Worm (Caenorhabditis elegans): ENCODE measurements around the gene metl-6.

Gene metl-6

DNA sequence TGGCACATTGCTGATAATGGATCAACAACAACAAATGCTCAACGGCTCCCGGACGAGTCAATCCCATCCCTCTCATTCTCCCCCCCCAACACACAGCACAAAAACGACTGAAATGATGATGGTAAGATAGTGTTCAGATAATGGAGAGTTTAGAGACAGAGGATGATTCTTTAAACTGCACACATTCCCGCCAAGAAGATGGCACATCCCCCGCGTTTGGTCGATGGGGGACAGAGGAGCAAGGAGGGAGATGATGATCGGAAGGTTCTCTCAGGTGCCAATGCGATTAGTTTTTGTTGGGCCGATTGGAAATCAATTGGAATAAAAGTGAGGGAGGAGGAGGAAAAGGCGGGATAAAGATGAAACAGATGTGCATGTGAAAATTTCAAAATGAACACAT lies 5.9 kb upstream of the metl-6 start:
- no peak for TF ChIP-seq daf-12 (tag; optimal IDR thresholded peaks at IDR 0.05)
- TF ChIP-seq egl-5 (tag; optimal IDR thresholded peaks at IDR 0.05) = peak; percentile 67
- no peak for TF ChIP-seq elt-3 (tag; optimal IDR thresholded peaks at IDR 0.05)

DNA sequence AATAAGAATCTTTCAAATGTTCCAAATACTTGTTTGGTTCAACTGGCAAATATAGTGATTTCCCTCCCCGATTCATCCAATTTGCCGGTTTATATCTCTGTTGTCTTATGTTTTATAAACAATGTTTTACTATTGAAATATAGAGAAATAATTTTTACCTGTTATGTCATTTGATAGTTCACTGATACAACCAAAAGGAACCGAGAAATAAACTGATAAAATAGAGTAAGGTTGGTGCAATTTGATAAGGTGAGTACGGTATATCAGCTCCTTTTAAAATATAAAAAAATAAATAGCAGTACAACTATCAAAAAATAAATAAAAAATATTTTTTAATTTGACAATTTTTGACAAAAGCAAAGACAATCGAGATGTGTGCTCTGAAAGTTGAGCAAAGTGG lies 5.3 kb upstream of the metl-6 start:
- TF ChIP-seq ZK546.5 (tag; optimal IDR thresholded peaks at IDR 0.05) = no peak
- no peak for TF ChIP-seq snpc-4 (tag; optimal IDR thresholded peaks at IDR 0.05)
- TF ChIP-seq nhr-77 (tag; optimal IDR thresholded peaks at IDR 0.05) = no peak

DNA sequence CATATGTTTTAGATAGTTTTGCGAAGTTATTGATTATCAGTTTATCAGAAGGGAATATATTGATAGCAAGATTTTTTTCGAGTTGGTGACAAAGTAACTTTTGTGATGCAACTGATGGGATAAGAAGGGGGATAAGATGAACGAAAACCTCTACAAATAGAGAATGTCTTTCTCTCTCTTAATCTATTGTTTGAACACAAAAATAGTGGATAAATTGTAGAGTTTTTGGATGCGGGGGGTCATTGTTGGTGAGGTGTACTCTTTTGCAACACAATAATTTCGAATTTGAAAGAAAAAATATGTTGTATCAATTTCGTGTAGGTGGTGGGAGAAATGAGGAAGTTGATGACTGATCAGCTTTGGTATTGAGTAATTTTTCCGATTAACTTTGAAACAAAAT lies 4.6 kb upstream of the metl-6 start, which contains the start of gene ZK1058.9:
ZK1058.9 (minus strand) TSS at position 101 of the 400 bp plus-strand sequence.
- no peak for TF ChIP-seq ztf-4 (tag; optimal IDR thresholded peaks at IDR 0.05)
- no peak for TF ChIP-seq jun-1 (tag; optimal IDR thresholded peaks at IDR 0.05)
- TF ChIP-seq ceh-9 (tag; optimal IDR thresholded peaks at IDR 0.05) = no peak
- no peak for TF ChIP-seq skn-1 (tag; optimal IDR thresholded peaks at IDR 0.05)
- no peak for TF ChIP-seq fkh-10 (GFP tag; optimal IDR thresholded peaks at IDR 0.05)
- no peak for TF ChIP-seq nhr-11 (tag; optimal IDR thresholded peaks at IDR 0.05)
- TF ChIP-seq ceh-28 (tag; optimal IDR thresholded peaks at IDR 0.05) = no peak
- TF ChIP-seq elt-3 (tag; optimal IDR thresholded peaks at IDR 0.05) = no peak
- no peak for TF ChIP-seq sea-2 (GFP tag; optimal IDR thresholded peaks at IDR 0.05)
- no peak for TF ChIP-seq pqm-1 (tag; optimal IDR thresholded peaks at IDR 0.05)
- no peak for TF ChIP-seq pha-4 (tag; optimal IDR thresholded peaks at IDR 0.05)
- TF ChIP-seq unc-39 (tag; optimal IDR thresholded peaks at IDR 0.05) = no peak
- TF ChIP-seq ZK546.5 (tag; optimal IDR thresholded peaks at IDR 0.05) = no peak
- TF ChIP-seq daf-12 (tag; optimal IDR thresholded peaks at IDR 0.05) = no peak
- TF ChIP-seq nhr-67 (tag; optimal IDR thresholded peaks at IDR 0.05) = no peak
- no peak for TF ChIP-seq nhr-43 (tag; optimal IDR thresholded peaks at IDR 0.05; ENCODE audit: poor library complexity, severe bottlenecking)
- no peak for TF ChIP-seq ceh-16 (tag; optimal IDR thresholded peaks at IDR 0.05)
- no peak for TF ChIP-seq lin-39 (tag; optimal IDR thresholded peaks at IDR 0.05)
- TF ChIP-seq hmg-11 (tag; optimal IDR thresholded peaks at IDR 0.05) = no peak

DNA sequence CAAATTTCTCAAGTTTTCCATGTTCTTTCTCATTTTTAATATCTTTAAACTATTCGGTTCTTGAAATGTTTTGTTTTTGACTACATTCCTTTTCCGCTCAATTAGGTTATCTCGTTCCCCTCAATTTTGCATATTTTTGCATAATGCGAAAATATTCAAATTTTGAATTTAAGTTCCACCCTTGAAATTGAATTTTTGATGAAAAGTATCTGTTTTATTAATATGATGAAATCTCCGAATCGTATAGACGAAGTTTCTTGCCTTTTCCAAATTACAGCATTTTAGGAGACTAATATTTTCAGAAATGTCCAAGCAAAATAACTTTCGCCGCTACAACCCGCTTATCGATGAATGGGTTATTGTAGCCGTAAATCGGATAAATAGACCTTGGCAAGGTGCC lies 2.9 kb downstream of the metl-6 start, which contains the start of gene ZK1058.3:
ZK1058.3 (plus strand) TSS at position 301 of the 400 bp plus-strand sequence.
- TF ChIP-seq nhr-67 (tag; optimal IDR thresholded peaks at IDR 0.05) (no peak), nfya-1 (tag; optimal IDR thresholded peaks at IDR 0.05; ENCODE audit: insufficient read depth) (no peak), ztf-4 (tag; optimal IDR thresholded peaks at IDR 0.05) (no peak), unc-62 (GFP tag; optimal IDR thresholded peaks at IDR 0.05) (no peak), fkh-2 (tag; optimal IDR thresholded peaks at IDR 0.05) (no peak), nhr-237 (tag; optimal IDR thresholded peaks at IDR 0.05) (no peak), unc-39 (tag; optimal IDR thresholded peaks at IDR 0.05) (no peak), hmg-11 (tag; optimal IDR thresholded peaks at IDR 0.05) (no peak), ceh-82 (tag; optimal IDR thresholded peaks at IDR 0.05) (no peak), nhr-77 (tag; optimal IDR thresholded peaks at IDR 0.05) (no peak), nhr-43 (tag; optimal IDR thresholded peaks at IDR 0.05; ENCODE audit: poor library complexity, severe bottlenecking) (no peak), skn-1 (tag; optimal IDR thresholded peaks at IDR 0.05) (no peak), nhr-25 (tag; optimal IDR thresholded peaks at IDR 0.05) (no peak), elt-2 (tag; optimal IDR thresholded peaks at IDR 0.05) (no peak), lin-39 (tag; optimal IDR thresholded peaks at IDR 0.05) (no peak), fos-1 (tag; optimal IDR thresholded peaks at IDR 0.05) (no peak), elt-3 (tag; optimal IDR thresholded peaks at IDR 0.05) (no peak), R02D3.7 (tag; optimal IDR thresholded peaks at IDR 0.05) (no peak), nhr-76 (tag; optimal IDR thresholded peaks at IDR 0.05) (no peak)

DNA sequence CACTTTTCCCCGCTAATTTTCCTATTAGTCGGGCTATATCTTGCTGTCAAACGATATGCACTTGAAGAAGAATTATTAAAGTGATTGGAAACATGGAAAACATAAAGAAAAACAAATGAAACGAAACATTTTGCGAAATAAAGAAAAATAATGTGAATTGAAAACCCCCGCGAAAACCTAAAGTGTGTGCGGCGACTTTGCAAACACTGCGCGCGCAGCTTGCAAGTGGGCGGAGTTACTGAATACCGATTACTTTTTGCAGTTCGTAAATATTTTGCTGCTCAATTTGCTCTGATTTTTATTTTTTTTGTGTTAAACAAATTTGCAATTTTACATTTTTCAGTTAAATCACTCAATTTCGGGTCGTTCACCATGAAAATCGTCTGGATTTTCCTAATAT lies 4.9 kb downstream of the metl-6 start, which contains the start of gene ccdc-47:
ccdc-47 (plus strand) TSS at position 344 of the 400 bp plus-strand sequence.
- TF ChIP-seq nhr-23 (tag; optimal IDR thresholded peaks at IDR 0.05) (peak; percentile 28), sea-2 (GFP tag; optimal IDR thresholded peaks at IDR 0.05) (no peak), eor-1 (tag; optimal IDR thresholded peaks at IDR 0.05) (no peak), ceh-82 (tag; optimal IDR thresholded peaks at IDR 0.05) (no peak), zag-1 (tag; optimal IDR thresholded peaks at IDR 0.05) (no peak), fos-1 (tag; optimal IDR thresholded peaks at IDR 0.05) (no peak), ZK546.5 (tag; optimal IDR thresholded peaks at IDR 0.05) (no peak), mml-1 (tag; optimal IDR thresholded peaks at IDR 0.05) (no peak), nfya-1 (tag; optimal IDR thresholded peaks at IDR 0.05; ENCODE audit: insufficient read depth) (peak; percentile 74), skn-1 (tag; optimal IDR thresholded peaks at IDR 0.05) (peak; percentile 26), nhr-76 (tag; optimal IDR thresholded peaks at IDR 0.05) (no peak), nhr-67 (tag; optimal IDR thresholded peaks at IDR 0.05) (no peak), ceh-28 (tag; optimal IDR thresholded peaks at IDR 0.05) (no peak), aly-2 (tag; optimal IDR thresholded peaks at IDR 0.05) (no peak), fkh-10 (GFP tag; optimal IDR thresholded peaks at IDR 0.05) (no peak), elt-1 (tag; optimal IDR thresholded peaks at IDR 0.05) (no peak), ama-1 (optimal IDR thresholded peaks at IDR 0.05) (no peak), hmg-11 (tag; optimal IDR thresholded peaks at IDR 0.05) (peak; percentile 83), ceh-9 (tag; optimal IDR thresholded peaks at IDR 0.05) (no peak), tbx-2 (tag; optimal IDR thresholded peaks at IDR 0.05) (no peak), lin-39 (tag; optimal IDR thresholded peaks at IDR 0.05) (peak; percentile 61), daf-12 (tag; optimal IDR thresholded peaks at IDR 0.05) (no peak), nhr-12 (tag; optimal IDR thresholded peaks at IDR 0.05) (no peak), unc-62 (GFP tag; optimal IDR thresholded peaks at IDR 0.05) (no peak), pha-4 (tag; optimal IDR thresholded peaks at IDR 0.05) (peak; percentile 86), lin-15B (tag; optimal IDR thresholded peaks at IDR 0.05) (peak; percentile 30), snpc-4 (tag; optimal IDR thresholded peaks at IDR 0.05) (peak; percentile 64), ztf-11 (tag; optimal IDR thresholded peaks at IDR 0.05) (no peak), nhr-25 (tag; optimal IDR thresholded peaks at IDR 0.05) (peak; percentile 22), egl-5 (tag; optimal IDR thresholded peaks at IDR 0.05) (no peak)
